Fruit fly (Drosophila melanogaster): Measurements from ENCODE around the gene Spn.

dm6 chr3L:2589167-2589910 is 35.2 kb upstream of the Spn start, which contains the start of gene dos:
- TF ChIP-seq h (optimal IDR thresholded peaks at IDR 0.05) (no peak), ttk (optimal IDR thresholded peaks at IDR 0.05) (no peak), insv (optimal IDR thresholded peaks at IDR 0.05) (no peak), Myc (optimal IDR thresholded peaks at IDR 0.05) (no peak)

All from Kc167 (cell line).